Worm (Caenorhabditis elegans): ENCODE measurements around the gene EEED8.4.

The EEED8.4 gene

DNA sequence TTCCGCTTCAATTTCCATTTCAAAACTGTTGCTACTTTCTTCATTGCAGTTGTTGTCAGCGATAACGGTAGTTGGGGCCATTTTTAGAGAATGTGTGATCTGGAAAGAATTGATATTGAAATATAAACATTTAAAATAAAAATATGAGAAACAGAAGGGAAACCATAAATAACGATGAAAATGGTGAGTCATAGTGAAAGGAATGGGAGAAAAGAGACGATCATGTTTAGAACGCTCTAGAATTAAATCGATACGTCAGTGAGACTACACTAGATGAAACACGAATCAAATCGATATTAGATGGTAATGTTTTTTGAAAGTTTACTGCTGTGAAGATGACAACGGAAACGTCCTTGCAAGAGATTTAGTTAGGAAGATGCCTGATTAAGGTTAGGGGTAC is at the start of gene EEED8.4, which contains the start of gene EEED8.12:
TSS of gene EEED8.4 (plus strand) at position 396 of the 400 bp plus-strand sequence.
TSS of gene EEED8.12 (minus strand) at position 101 of the 400 bp plus-strand sequence.
- no peak for TF ChIP-seq R02D3.7 (tag; optimal IDR thresholded peaks at IDR 0.05)
- no peak for TF ChIP-seq sem-4 (tag; optimal IDR thresholded peaks at IDR 0.05)
- TF ChIP-seq ztf-11 (tag; optimal IDR thresholded peaks at IDR 0.05), result no peak
- no peak for TF ChIP-seq nhr-237 (tag; optimal IDR thresholded peaks at IDR 0.05)
- TF ChIP-seq peb-1 (tag; optimal IDR thresholded peaks at IDR 0.05), result no peak
- TF ChIP-seq lsy-2 (tag; optimal IDR thresholded peaks at IDR 0.05), result no peak
- no peak for TF ChIP-seq lin-11 (tag; optimal IDR thresholded peaks at IDR 0.05)
- no peak for TF ChIP-seq aly-2 (tag; optimal IDR thresholded peaks at IDR 0.05)
- no peak for TF ChIP-seq ZK546.5 (tag; optimal IDR thresholded peaks at IDR 0.05)
- no peak for TF ChIP-seq ama-1 (optimal IDR thresholded peaks at IDR 0.05)
- no peak for TF ChIP-seq nhr-129 (tag; optimal IDR thresholded peaks at IDR 0.05)
- TF ChIP-seq nhr-77 (tag; optimal IDR thresholded peaks at IDR 0.05), result no peak

DNA sequence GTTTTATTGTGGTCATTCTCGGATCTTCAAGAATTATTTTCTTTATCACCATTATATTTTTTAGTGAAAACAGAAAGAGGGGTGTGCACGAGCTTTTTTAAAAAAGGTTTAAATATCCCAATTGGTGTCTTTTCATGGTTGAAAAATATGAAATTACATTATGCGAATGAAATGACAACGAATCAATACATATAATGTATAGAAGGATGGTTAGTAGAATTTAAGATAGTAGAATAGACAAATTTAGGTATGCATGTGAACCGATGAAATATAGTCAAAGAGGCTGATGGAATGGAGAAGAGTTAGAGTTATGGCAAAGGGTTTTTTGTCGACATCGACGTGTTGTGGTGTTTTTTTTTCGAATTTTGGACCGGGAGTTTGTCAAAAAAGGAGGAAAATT is 44.6 kb upstream of the EEED8.4 start:
- TF ChIP-seq lin-13 (GFP tag; optimal IDR thresholded peaks at IDR 0.05) (no peak), sem-4 (tag; optimal IDR thresholded peaks at IDR 0.05) (no peak), egl-27 (tag; optimal IDR thresholded peaks at IDR 0.05) (no peak), F13H6.1 (tag; optimal IDR thresholded peaks at IDR 0.05) (no peak), skn-1 (tag; optimal IDR thresholded peaks at IDR 0.05) (no peak), unc-39 (tag; optimal IDR thresholded peaks at IDR 0.05) (no peak), sma-3 (GFP tag; optimal IDR thresholded peaks at IDR 0.05) (no peak), unc-55 (GFP tag; optimal IDR thresholded peaks at IDR 0.05) (no peak)

DNA sequence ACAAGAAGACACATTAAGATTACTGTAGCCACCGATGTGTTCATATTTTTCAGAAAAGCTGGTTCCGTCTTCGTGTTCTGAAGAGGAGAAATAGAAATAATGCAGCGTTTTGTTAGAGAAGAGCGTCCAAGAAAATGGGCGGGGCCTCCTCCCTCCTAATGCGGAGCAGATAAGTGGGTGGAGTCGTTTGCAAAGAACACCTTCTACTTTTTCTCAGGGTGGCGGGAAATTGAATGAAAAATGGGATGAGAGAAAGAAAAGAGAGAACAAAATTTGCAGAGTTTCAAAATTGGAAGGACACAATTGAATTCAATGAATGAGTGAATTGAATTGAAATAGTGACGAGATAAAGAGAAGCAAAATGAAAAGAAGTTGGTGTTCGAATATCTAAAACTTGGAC is 43.5 kb upstream of the EEED8.4 start, which contains the start of gene F09E5.16:
TSS of gene F09E5.16 (minus strand) at position 101 of the 400 bp plus-strand sequence.
- TF ChIP-seq nhr-10 (tag; optimal IDR thresholded peaks at IDR 0.05), result no peak
- no peak for TF ChIP-seq nhr-11 (tag; optimal IDR thresholded peaks at IDR 0.05)
- no peak for TF ChIP-seq blmp-1 (tag; optimal IDR thresholded peaks at IDR 0.05; ENCODE audit: insufficient read depth)
- TF ChIP-seq snpc-4 (tag; optimal IDR thresholded peaks at IDR 0.05), result no peak
- no peak for TF ChIP-seq aly-2 (tag; optimal IDR thresholded peaks at IDR 0.05)
- TF ChIP-seq sem-4 (tag; optimal IDR thresholded peaks at IDR 0.05), result no peak
- no peak for TF ChIP-seq ztf-11 (tag; optimal IDR thresholded peaks at IDR 0.05)
- no peak for TF ChIP-seq egl-27 (tag; optimal IDR thresholded peaks at IDR 0.05)
- TF ChIP-seq ceh-16 (tag; optimal IDR thresholded peaks at IDR 0.05), result no peak
- TF ChIP-seq unc-62 (GFP tag; optimal IDR thresholded peaks at IDR 0.05), result no peak
- TF ChIP-seq ama-1 (optimal IDR thresholded peaks at IDR 0.05), result no peak
- no peak for TF ChIP-seq skn-1 (tag; optimal IDR thresholded peaks at IDR 0.05)
- no peak for TF ChIP-seq nhr-77 (tag; optimal IDR thresholded peaks at IDR 0.05)
- no peak for TF ChIP-seq lin-11 (tag; optimal IDR thresholded peaks at IDR 0.05)
- no peak for TF ChIP-seq mbf-1 (tag; optimal IDR thresholded peaks at IDR 0.05)
- TF ChIP-seq nhr-129 (tag; optimal IDR thresholded peaks at IDR 0.05), result no peak
- TF ChIP-seq elt-1 (tag; optimal IDR thresholded peaks at IDR 0.05), result no peak
- no peak for TF ChIP-seq elt-3 (tag; optimal IDR thresholded peaks at IDR 0.05)
- TF ChIP-seq unc-39 (tag; optimal IDR thresholded peaks at IDR 0.05), result no peak
- no peak for TF ChIP-seq mab-5 (tag; optimal IDR thresholded peaks at IDR 0.05)

DNA sequence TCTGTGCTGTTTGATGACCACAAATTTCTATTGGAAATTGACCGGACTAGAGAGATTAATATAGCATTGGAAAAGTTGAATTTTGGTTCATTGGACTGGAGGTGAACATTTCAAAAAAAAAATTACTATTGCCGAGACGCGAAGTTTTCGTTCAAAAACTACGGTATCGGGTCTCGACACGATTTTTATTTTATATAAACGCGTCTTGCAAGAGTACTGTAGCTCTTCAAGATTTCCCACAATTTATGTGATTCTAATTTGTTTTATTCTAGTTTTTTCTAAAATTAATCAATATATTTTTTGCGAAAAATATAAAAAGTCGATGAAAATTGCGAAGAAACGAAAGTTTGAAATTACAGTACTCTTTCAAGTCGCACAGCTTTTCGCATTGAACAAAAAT is 38.5 kb upstream of the EEED8.4 start, which contains the start of gene F09E5.12:
TSS of gene F09E5.12 (minus strand) at position 101 of the 400 bp plus-strand sequence.
- TF ChIP-seq lin-13 (GFP tag; optimal IDR thresholded peaks at IDR 0.05) (no peak), nhr-10 (tag; optimal IDR thresholded peaks at IDR 0.05) (no peak), elt-3 (tag; optimal IDR thresholded peaks at IDR 0.05) (no peak)

DNA sequence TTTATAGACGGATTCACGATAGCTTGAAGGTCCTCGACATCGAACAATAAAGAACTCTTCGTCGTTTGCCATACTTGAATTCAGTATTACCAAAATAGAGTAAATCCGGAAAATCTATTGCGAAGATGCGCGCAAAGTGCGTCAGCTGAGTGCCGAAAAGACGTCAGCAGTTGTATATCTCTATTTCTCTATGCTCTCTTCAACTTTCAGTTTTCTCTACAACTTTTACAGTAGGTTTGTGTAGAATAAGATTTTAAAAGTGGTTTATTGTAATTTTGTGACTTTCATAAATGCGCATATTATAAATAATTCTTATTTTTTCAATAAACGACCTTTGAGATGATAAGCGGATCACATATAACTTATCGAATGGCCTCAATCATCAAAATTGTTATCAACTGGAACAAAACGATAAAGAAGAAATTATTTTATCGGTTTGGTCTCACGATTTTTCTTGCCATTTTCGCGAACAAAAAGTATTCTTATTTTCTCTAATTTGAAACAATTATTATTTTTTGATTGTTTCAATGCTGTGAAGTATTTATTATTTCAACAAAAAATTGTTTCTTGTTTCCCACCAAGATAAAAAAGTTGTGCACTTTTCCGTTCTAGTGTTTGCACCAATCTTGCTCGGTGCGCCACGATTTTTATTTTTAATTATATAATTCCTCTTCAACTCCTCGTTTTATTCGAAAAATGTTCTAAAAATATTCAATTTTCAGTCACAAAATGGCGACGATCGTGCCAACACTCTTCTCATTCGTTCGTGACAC is 35.7 kb upstream of the EEED8.4 start, which contains the start of the genes agt-2 and F09E5.3:
TSS of gene agt-2 (minus strand) at position 553 of the 773 bp plus-strand sequence.
TSS of gene F09E5.3 (plus strand) at position 723 of the 773 bp plus-strand sequence.
- TF ChIP-seq nhr-6 (tag; optimal IDR thresholded peaks at IDR 0.05) (peak; percentile 92), R02D3.7 (tag; optimal IDR thresholded peaks at IDR 0.05) (peak; percentile 50), dmd-4 (tag; optimal IDR thresholded peaks at IDR 0.05) (no peak), snpc-4 (tag; optimal IDR thresholded peaks at IDR 0.05) (peak; percentile 82), gmeb-1 (tag; optimal IDR thresholded peaks at IDR 0.05) (peak; percentile 92), lin-39 (tag; optimal IDR thresholded peaks at IDR 0.05) (no peak), ztf-1 (GFP tag; conservative IDR thresholded peaks at IDR 0.05) (no peak), mab-5 (tag; optimal IDR thresholded peaks at IDR 0.05) (peak; percentile 94), elt-1 (tag; optimal IDR thresholded peaks at IDR 0.05) (no peak), ceh-82 (tag; optimal IDR thresholded peaks at IDR 0.05) (peak; percentile 24), nhr-25 (tag; optimal IDR thresholded peaks at IDR 0.05) (peak; percentile 96), fos-1 (tag; optimal IDR thresholded peaks at IDR 0.05) (peak; percentile 92), unc-39 (tag; optimal IDR thresholded peaks at IDR 0.05) (no peak), blmp-1 (tag; optimal IDR thresholded peaks at IDR 0.05; ENCODE audit: insufficient read depth) (peak; percentile 63), F13H6.1 (tag; optimal IDR thresholded peaks at IDR 0.05) (peak; percentile 92), lsy-2 (tag; optimal IDR thresholded peaks at IDR 0.05) (peak; percentile 90 to 96), sem-4 (tag; optimal IDR thresholded peaks at IDR 0.05) (peak; percentile 83), nhr-77 (tag; optimal IDR thresholded peaks at IDR 0.05) (peak; percentile 61), ama-1 (optimal IDR thresholded peaks at IDR 0.05) (peak; percentile 71), egl-27 (tag; optimal IDR thresholded peaks at IDR 0.05) (peak; percentile 81), ceh-16 (tag; optimal IDR thresholded peaks at IDR 0.05) (peak; percentile 86), lin-11 (tag; optimal IDR thresholded peaks at IDR 0.05) (peak; percentile 60), aly-2 (tag; optimal IDR thresholded peaks at IDR 0.05) (no peak), nhr-12 (tag; optimal IDR thresholded peaks at IDR 0.05) (peak; percentile 55), unc-55 (GFP tag; optimal IDR thresholded peaks at IDR 0.05) (peak; percentile 94), Y55F3AM.14 (GFP tag; optimal IDR thresholded peaks at IDR 0.05) (no peak), unc-62 (GFP tag; optimal IDR thresholded peaks at IDR 0.05) (no peak), ztf-4 (tag; optimal IDR thresholded peaks at IDR 0.05) (peak; percentile 83), crh-2 (tag; optimal IDR thresholded peaks at IDR 0.05) (peak; percentile 94)

All from whole organism, L2 larva.